Worm (Caenorhabditis elegans): ENCODE data around the gene tars-1.

tars-1 gene

ce11 chrII:11724362-11724761, 28.9 kb upstream of the tars-1 start (continued):
- TF ChIP-seq mbf-1 (tag; optimal IDR thresholded peaks at IDR 0.05) (no peak), lin-13 (GFP tag; optimal IDR thresholded peaks at IDR 0.05) (peak; percentile 3), zag-1 (tag; optimal IDR thresholded peaks at IDR 0.05) (peak; percentile 55), Y55F3AM.14 (GFP tag; optimal IDR thresholded peaks at IDR 0.05) (no peak), alr-1 (tag; optimal IDR thresholded peaks at IDR 0.05) (no peak), nhr-25 (tag; optimal IDR thresholded peaks at IDR 0.05) (peak; percentile 52), unc-55 (GFP tag; optimal IDR thresholded peaks at IDR 0.05) (peak; percentile 1), unc-62 (GFP tag; optimal IDR thresholded peaks at IDR 0.05) (no peak), nhr-23 (tag; optimal IDR thresholded peaks at IDR 0.05) (no peak), mab-5 (tag; optimal IDR thresholded peaks at IDR 0.05) (peak; percentile 18), blmp-1 (tag; optimal IDR thresholded peaks at IDR 0.05; ENCODE audit: insufficient read depth) (peak; percentile 8), lin-39 (tag; optimal IDR thresholded peaks at IDR 0.05) (no peak), nhr-77 (tag; optimal IDR thresholded peaks at IDR 0.05) (no peak), R02D3.7 (tag; optimal IDR thresholded peaks at IDR 0.05) (no peak), C34F6.9 (tag; optimal IDR thresholded peaks at IDR 0.05) (peak; percentile 80), elt-1 (tag; optimal IDR thresholded peaks at IDR 0.05) (no peak), lin-11 (tag; optimal IDR thresholded peaks at IDR 0.05) (no peak), ceh-16 (tag; optimal IDR thresholded peaks at IDR 0.05) (no peak)

- TF ChIP-seq nhr-129 (tag; optimal IDR thresholded peaks at IDR 0.05), result peak; percentile 77
- no peak for TF ChIP-seq unc-55 (GFP tag; optimal IDR thresholded peaks at IDR 0.05)
Measured at ce11 chrII:11723904-11724303, 28.4 kb upstream of the tars-1 start, which contains the start of gene ldh-1. ldh-1 (plus strand) TSS chrII:11724204.

- no peak for TF ChIP-seq skn-1 (tag; optimal IDR thresholded peaks at IDR 0.05)
- no peak for TF ChIP-seq lin-13 (GFP tag; optimal IDR thresholded peaks at IDR 0.05)
- TF ChIP-seq nhr-129 (tag; optimal IDR thresholded peaks at IDR 0.05), result no peak
- TF ChIP-seq gmeb-1 (tag; optimal IDR thresholded peaks at IDR 0.05), result no peak
- TF ChIP-seq dmd-4 (tag; optimal IDR thresholded peaks at IDR 0.05), result no peak
- TF ChIP-seq aly-2 (tag; optimal IDR thresholded peaks at IDR 0.05), result no peak
- no peak for TF ChIP-seq unc-39 (tag; optimal IDR thresholded peaks at IDR 0.05)
- TF ChIP-seq crh-2 (tag; optimal IDR thresholded peaks at IDR 0.05), result no peak
- no peak for TF ChIP-seq R02D3.7 (tag; optimal IDR thresholded peaks at IDR 0.05)
- TF ChIP-seq lsy-2 (tag; optimal IDR thresholded peaks at IDR 0.05), result peak in 1 of 2 experiments; percentile 23
- TF ChIP-seq lin-11 (tag; optimal IDR thresholded peaks at IDR 0.05), result peak; percentile 7
- no peak for TF ChIP-seq nhr-6 (tag; optimal IDR thresholded peaks at IDR 0.05)
- TF ChIP-seq C34F6.9 (tag; optimal IDR thresholded peaks at IDR 0.05), result peak; percentile 40
- no peak for TF ChIP-seq ztf-4 (tag; optimal IDR thresholded peaks at IDR 0.05)
- no peak for TF ChIP-seq F13H6.1 (tag; optimal IDR thresholded peaks at IDR 0.05)
- TF ChIP-seq fos-1 (tag; optimal IDR thresholded peaks at IDR 0.05), result no peak
- TF ChIP-seq mdl-1 (tag; optimal IDR thresholded peaks at IDR 0.05), result no peak
- TF ChIP-seq sma-9 (GFP tag; optimal IDR thresholded peaks at IDR 0.05), result no peak
- TF ChIP-seq sma-9 (tag; optimal IDR thresholded peaks at IDR 0.05), result no peak
Measured at ce11 chrII:11722164-11722563, 26.7 kb upstream of the tars-1 start.

- no peak for TF ChIP-seq nhr-77 (tag; optimal IDR thresholded peaks at IDR 0.05)
- no peak for TF ChIP-seq F13H6.1 (tag; optimal IDR thresholded peaks at IDR 0.05)
- TF ChIP-seq egl-27 (tag; optimal IDR thresholded peaks at IDR 0.05), result no peak
- no peak for TF ChIP-seq R02D3.7 (tag; optimal IDR thresholded peaks at IDR 0.05)
- no peak for TF ChIP-seq ZK546.5 (tag; optimal IDR thresholded peaks at IDR 0.05)
- no peak for TF ChIP-seq Y55F3AM.14 (GFP tag; optimal IDR thresholded peaks at IDR 0.05)
- no peak for TF ChIP-seq nhr-12 (tag; optimal IDR thresholded peaks at IDR 0.05)
- no peak for TF ChIP-seq ceh-82 (tag; optimal IDR thresholded peaks at IDR 0.05)
- no peak for TF ChIP-seq elt-1 (tag; optimal IDR thresholded peaks at IDR 0.05)
- TF ChIP-seq gmeb-1 (tag; optimal IDR thresholded peaks at IDR 0.05), result no peak
- TF ChIP-seq ztf-4 (tag; optimal IDR thresholded peaks at IDR 0.05), result no peak
- TF ChIP-seq snpc-4 (tag; optimal IDR thresholded peaks at IDR 0.05), result no peak
- no peak for TF ChIP-seq nhr-6 (tag; optimal IDR thresholded peaks at IDR 0.05)
- no peak for TF ChIP-seq mab-5 (tag; optimal IDR thresholded peaks at IDR 0.05)
- TF ChIP-seq zag-1 (tag; optimal IDR thresholded peaks at IDR 0.05), result no peak
- TF ChIP-seq nhr-129 (tag; optimal IDR thresholded peaks at IDR 0.05), result no peak
- TF ChIP-seq ama-1 (optimal IDR thresholded peaks at IDR 0.05), result no peak
- no peak for TF ChIP-seq unc-39 (tag; optimal IDR thresholded peaks at IDR 0.05)
- no peak for TF ChIP-seq ceh-16 (tag; optimal IDR thresholded peaks at IDR 0.05)
- no peak for TF ChIP-seq crh-2 (tag; optimal IDR thresholded peaks at IDR 0.05)
Measured at ce11 chrII:11721604-11722003, 26.1 kb upstream of the tars-1 start.

Measured in whole organism, L2 larva.